Worm (Caenorhabditis elegans) whole organism, L3 larva: Measurements from ENCODE around the gene gst-15.

Experiments used
- ceh-16 ChIP-seq: sonication (generic microtip); optimal IDR thresholded peaks from 2 replicates; lab custom pipeline; 2017; ENCODE audit warnings: missing biosample characterization, missing genetic modification characterization
- eor-1 ChIP-seq, 2 experiments: fragments of 150-350 bp; optimal IDR thresholded peaks; 2 replicates each; lab custom pipeline; 2014 to 2018; ENCODE audit warnings: missing biosample characterization in 2 of 2, missing genetic modification characterization in 2 of 2
- fkh-10 ChIP-seq: sonication (generic microtip); optimal IDR thresholded peaks from 2 replicates; lab custom pipeline; 2017; ENCODE audit warnings: missing biosample characterization, missing genetic modification reagents, missing genetic modification characterization
- fkh-2 ChIP-seq: fragments of 150-350 bp; optimal IDR thresholded peaks from 2 replicates; lab custom pipeline; 2014; ENCODE audit warnings: missing biosample characterization, missing genetic modification reagents, missing genetic modification characterization
- nfya-1 ChIP-seq: sonication (generic microtip); optimal IDR thresholded peaks from 2 replicates; lab custom pipeline; 2017; ENCODE audit warnings: missing genetic modification characterization, mild to moderate bottlenecking, missing compliant biosample characterization, antibody characterized with exemption, moderate library complexity; ENCODE audit not compliant: insufficient read depth
- nhr-67 ChIP-seq: fragments of 150-350 bp; optimal IDR thresholded peaks from 2 replicates; lab custom pipeline; 2014; ENCODE audit warnings: missing biosample characterization, missing genetic modification characterization
- nhr-76 ChIP-seq: fragments of 150-350 bp; sonication (generic microtip); optimal IDR thresholded peaks from 5 replicates; lab custom pipeline; 2014; ENCODE audit warnings: missing biosample characterization, missing genetic modification characterization
- skn-1 ChIP-seq: fragments of 150-350 bp; optimal IDR thresholded peaks from 2 replicates; lab custom pipeline; 2014; ENCODE audit warnings: missing biosample characterization, missing genetic modification characterization
- tbx-2 ChIP-seq: sonication (generic microtip); optimal IDR thresholded peaks from 2 replicates; lab custom pipeline; 2016; ENCODE audit warnings: mild to moderate bottlenecking, missing genetic modification characterization, missing compliant biosample characterization
- unc-39 ChIP-seq: sonication (generic microtip); optimal IDR thresholded peaks from 4 replicates; lab custom pipeline; 2017; ENCODE audit warnings: missing biosample characterization, missing genetic modification characterization
- zag-1 ChIP-seq: fragments of 150-350 bp; optimal IDR thresholded peaks from 2 replicates; lab custom pipeline; 2014; ENCODE audit warnings: missing biosample characterization, missing genetic modification characterization

Gene gst-15

ce11 chrII:13574395-13574794 lies 38.6 kb downstream of the gst-15 start:
- TF ChIP-seq fkh-10 (GFP tag; lab: Kevin White, UChicago) (no peak), ceh-16 (tag; lab: Kevin White, UChicago) (no peak), nhr-67 (tag; lab: Kevin White, UChicago) (no peak)

ce11 chrII:13567871-13568270 lies 45.1 kb downstream of the gst-15 start, which contains the start of gene Y48E1B.3:
Y48E1B.3 (minus strand) TSS chrII:13567971.
- TF ChIP-seq eor-1 (tag; optimal IDR thresholded peaks at IDR 0.05; lab: Kevin White, UChicago) (no peak), skn-1 (tag; lab: Kevin White, UChicago) (no peak), unc-39 (no peak), fkh-2 (tag; lab: Kevin White, UChicago) (no peak), nhr-67 (tag; lab: Kevin White, UChicago) (no peak), zag-1 (tag; lab: Kevin White, UChicago) (no peak), nfya-1 (no peak), tbx-2 (no peak), nhr-76 (no peak)
